Worm (Caenorhabditis elegans) whole organism, L3 larva: ENCODE data around the gene srh-24.
A peak's percentile ranks its signal among the peaks of the same experiment; 100 is the strongest.

Experiments used
- R02D3.7 ChIP-seq: fragments of 150-350 bp; optimal IDR thresholded peaks from 2 replicates; lab custom pipeline; 2014; ENCODE audit warnings: missing biosample characterization, missing genetic modification characterization
- ZK546.5 ChIP-seq: sonication (generic microtip); optimal IDR thresholded peaks from 2 replicates; lab custom pipeline; 2017; ENCODE audit warnings: missing biosample characterization, missing genetic modification characterization
- ama-1 ChIP-seq: fragments of 150-350 bp; optimal IDR thresholded peaks from 2 replicates; lab custom pipeline; 2018
- ceh-16 ChIP-seq: sonication (generic microtip); optimal IDR thresholded peaks from 2 replicates; lab custom pipeline; 2017; ENCODE audit warnings: missing biosample characterization, missing genetic modification characterization
- ceh-28 ChIP-seq: fragments of 150-350 bp; optimal IDR thresholded peaks from 2 replicates; lab custom pipeline; 2014; ENCODE audit warnings: missing biosample characterization, missing genetic modification reagents, missing genetic modification characterization
- ceh-82 ChIP-seq: fragments of 150-350 bp; optimal IDR thresholded peaks from 2 replicates; lab custom pipeline; 2014; ENCODE audit warnings: missing biosample characterization, missing genetic modification characterization
- ceh-9 ChIP-seq: sonication (generic microtip); optimal IDR thresholded peaks from 2 replicates; lab custom pipeline; 2018; ENCODE audit warnings: missing biosample characterization, missing genetic modification characterization
- daf-12 ChIP-seq: fragments of 150-350 bp; optimal IDR thresholded peaks from 2 replicates; lab custom pipeline; 2014; ENCODE audit warnings: missing biosample characterization, missing genetic modification reagents, missing genetic modification characterization
- egl-5 ChIP-seq: fragments of 150-350 bp; optimal IDR thresholded peaks from 2 replicates; lab custom pipeline; 2017; ENCODE audit warnings: missing biosample characterization, missing genetic modification reagents, missing genetic modification characterization, inconsistent platforms
- elt-2 ChIP-seq: sonication (generic microtip); optimal IDR thresholded peaks from 2 replicates; lab custom pipeline; 2016; ENCODE audit warnings: missing genetic modification reagents, mild to moderate bottlenecking, missing genetic modification characterization, missing compliant biosample characterization
- elt-3 ChIP-seq, 3 experiments: fragments of 150-350 bp in 1 of 3; sonication (generic microtip) in 2 of 3; optimal IDR thresholded peaks; 2 replicates in 2 of 3; 4 replicates in 1 of 3; lab custom pipeline; 2014 to 2017; ENCODE audit warnings: missing biosample characterization in 3 of 3, missing genetic modification characterization in 3 of 3
- fkh-2 ChIP-seq: fragments of 150-350 bp; optimal IDR thresholded peaks from 2 replicates; lab custom pipeline; 2014; ENCODE audit warnings: missing biosample characterization, missing genetic modification reagents, missing genetic modification characterization
- hmg-11 ChIP-seq: sonication (generic microtip); optimal IDR thresholded peaks from 2 replicates; lab custom pipeline; 2016; ENCODE audit warnings: missing genetic modification characterization, missing compliant biosample characterization
- jun-1 ChIP-seq: fragments of 150-350 bp; optimal IDR thresholded peaks from 2 replicates; lab custom pipeline; 2014; ENCODE audit warnings: missing biosample characterization, missing genetic modification reagents, missing genetic modification characterization
- lin-15B ChIP-seq: fragments of 150-350 bp; optimal IDR thresholded peaks from 2 replicates; lab custom pipeline; 2014; ENCODE audit warnings: missing biosample characterization, missing genetic modification characterization
- lin-39 ChIP-seq: fragments of 150-350 bp; optimal IDR thresholded peaks from 2 replicates; lab custom pipeline; 2018; ENCODE audit warnings: missing biosample characterization, missing genetic modification reagents, missing genetic modification characterization
- lsy-12 ChIP-seq: sonication (generic microtip); optimal IDR thresholded peaks from 2 replicates; lab custom pipeline; 2016; ENCODE audit warnings: mild to moderate bottlenecking, missing genetic modification characterization, missing compliant biosample characterization
- mdl-1 ChIP-seq: fragments of 150-350 bp; optimal IDR thresholded peaks from 2 replicates; lab custom pipeline; 2014; ENCODE audit warnings: missing biosample characterization, missing genetic modification characterization
- nfya-1 ChIP-seq: sonication (generic microtip); optimal IDR thresholded peaks from 2 replicates; lab custom pipeline; 2017; ENCODE audit warnings: missing genetic modification characterization, mild to moderate bottlenecking, missing compliant biosample characterization, antibody characterized with exemption, moderate library complexity; ENCODE audit not compliant: insufficient read depth
- nhr-11 ChIP-seq: fragments of 150-350 bp; optimal IDR thresholded peaks from 2 replicates; lab custom pipeline; 2014; ENCODE audit warnings: missing biosample characterization, missing genetic modification characterization
- nhr-12 ChIP-seq: fragments of 150-350 bp; optimal IDR thresholded peaks from 2 replicates; lab custom pipeline; 2014; ENCODE audit warnings: missing biosample characterization, missing genetic modification characterization
- nhr-23 ChIP-seq: fragments of 150-350 bp; optimal IDR thresholded peaks from 2 replicates; lab custom pipeline; 2014; ENCODE audit warnings: missing biosample characterization, missing genetic modification reagents, missing genetic modification characterization
- nhr-25 ChIP-seq: sonication (generic microtip); optimal IDR thresholded peaks from 2 replicates; lab custom pipeline; 2017; ENCODE audit warnings: missing biosample characterization, missing genetic modification characterization
- nhr-43 ChIP-seq: sonication (generic microtip); optimal IDR thresholded peaks from 2 replicates; lab custom pipeline; 2016; ENCODE audit warnings: mild to moderate bottlenecking, missing genetic modification characterization, missing compliant biosample characterization; ENCODE audit not compliant: poor library complexity, severe bottlenecking
- nhr-67 ChIP-seq: fragments of 150-350 bp; optimal IDR thresholded peaks from 2 replicates; lab custom pipeline; 2014; ENCODE audit warnings: missing biosample characterization, missing genetic modification characterization
- nhr-76 ChIP-seq: fragments of 150-350 bp; sonication (generic microtip); optimal IDR thresholded peaks from 5 replicates; lab custom pipeline; 2014; ENCODE audit warnings: missing biosample characterization, missing genetic modification characterization
- nhr-77 ChIP-seq: fragments of 150-350 bp; optimal IDR thresholded peaks from 2 replicates; lab custom pipeline; 2014; ENCODE audit warnings: missing biosample characterization, missing genetic modification characterization
- pha-4 ChIP-seq: fragments of 150-350 bp; optimal IDR thresholded peaks from 2 replicates; lab custom pipeline; 2014; ENCODE audit warnings: missing biosample characterization, missing genetic modification reagents, missing genetic modification characterization
- pqm-1 ChIP-seq: fragments of 150-350 bp; optimal IDR thresholded peaks from 2 replicates; lab custom pipeline; 2017; ENCODE audit warnings: missing biosample characterization, missing genetic modification characterization, inconsistent platforms
- sea-2 ChIP-seq: fragments of 150-350 bp; sonication (generic microtip); optimal IDR thresholded peaks from 4 replicates; lab custom pipeline; 2014; ENCODE audit warnings: missing biosample characterization, missing genetic modification reagents, missing genetic modification characterization
- skn-1 ChIP-seq: fragments of 150-350 bp; optimal IDR thresholded peaks from 2 replicates; lab custom pipeline; 2014; ENCODE audit warnings: missing biosample characterization, missing genetic modification characterization
- tbx-2 ChIP-seq: sonication (generic microtip); optimal IDR thresholded peaks from 2 replicates; lab custom pipeline; 2016; ENCODE audit warnings: mild to moderate bottlenecking, missing genetic modification characterization, missing compliant biosample characterization
- unc-39 ChIP-seq: sonication (generic microtip); optimal IDR thresholded peaks from 4 replicates; lab custom pipeline; 2017; ENCODE audit warnings: missing biosample characterization, missing genetic modification characterization
- unc-62 ChIP-seq: fragments of 150-350 bp; sonication (generic microtip); optimal IDR thresholded peaks from 4 replicates; lab custom pipeline; 2014; ENCODE audit warnings: missing biosample characterization, missing genetic modification reagents, missing genetic modification characterization
- zag-1 ChIP-seq: fragments of 150-350 bp; optimal IDR thresholded peaks from 2 replicates; lab custom pipeline; 2014; ENCODE audit warnings: missing biosample characterization, missing genetic modification characterization
- ztf-11 ChIP-seq: fragments of 150-350 bp; optimal IDR thresholded peaks from 2 replicates; lab custom pipeline; 2014; ENCODE audit warnings: missing biosample characterization, missing genetic modification characterization
- ztf-4 ChIP-seq: fragments of 150-350 bp; optimal IDR thresholded peaks from 2 replicates; lab custom pipeline; 2014; ENCODE audit warnings: missing biosample characterization, missing genetic modification characterization

The srh-24 gene

ce11 chrV:13960916-13961315 is at the start of gene srh-24:
Gene srh-24 (minus strand): TSS chrV:13961016.
- TF ChIP-seq ZK546.5 (tag; lab: Kevin White, UChicago) (no peak), R02D3.7 (tag; lab: Kevin White, UChicago) (no peak), lin-39 (tag; lab: Kevin White, UChicago) (no peak), nhr-43 (no peak), ceh-9 (no peak), nhr-11 (tag; lab: Kevin White, UChicago) (no peak), lsy-12 (tag; lab: Kevin White, UChicago) (no peak), nhr-77 (tag; lab: Kevin White, UChicago) (no peak), jun-1 (tag; lab: Kevin White, UChicago) (no peak), ceh-82 (no peak), tbx-2 (tag; lab: Kevin White, UChicago) (no peak), mdl-1 (tag; lab: Kevin White, UChicago) (no peak)

ce11 chrV:14010021-14010420 is 49.2 kb upstream of the srh-24 start:
- no peak for TF ChIP-seq pqm-1 (tag; lab: Kevin White, UChicago)

ce11 chrV:14008353-14008859 is 47.6 kb upstream of the srh-24 start:
- TF ChIP-seq nhr-43 (peak; percentile 53), elt-3 (tag; optimal IDR thresholded peaks at IDR 0.05; lab: Kevin White, UChicago) (no peak), nfya-1 (peak; percentile 47), elt-2 (peak; percentile 51), ceh-28 (tag; lab: Kevin White, UChicago) (peak; percentile 38), ama-1 (peak; percentile 21), unc-62 (GFP tag; lab: Kevin White, UChicago) (no peak), nhr-23 (tag; lab: Kevin White, UChicago) (peak; percentile 7), nhr-12 (tag; lab: Kevin White, UChicago) (no peak), ztf-11 (no peak), lsy-12 (tag; lab: Kevin White, UChicago) (peak; percentile 56), zag-1 (no peak), nhr-25 (tag; lab: Kevin White, UChicago) (peak; percentile 71), ztf-4 (peak; percentile 24), hmg-11 (peak; percentile 33)

ce11 chrV:14006819-14007218 is 46.0 kb upstream of the srh-24 start:
- TF ChIP-seq unc-62 (GFP tag; lab: Kevin White, UChicago) (no peak), ceh-16 (tag; lab: Kevin White, UChicago) (no peak), nfya-1 (peak; percentile 70), skn-1 (tag; lab: Kevin White, UChicago) (no peak), elt-3 (tag; optimal IDR thresholded peaks at IDR 0.05; lab: Kevin White, UChicago) (no peak), nhr-25 (tag; lab: Kevin White, UChicago) (no peak), nhr-77 (tag; lab: Kevin White, UChicago) (no peak), jun-1 (tag; lab: Kevin White, UChicago) (no peak), lsy-12 (tag; lab: Kevin White, UChicago) (no peak), elt-2 (no peak), nhr-43 (no peak), nhr-23 (tag; lab: Kevin White, UChicago) (no peak), zag-1 (no peak), ZK546.5 (tag; lab: Kevin White, UChicago) (no peak), nhr-67 (tag; lab: Kevin White, UChicago) (no peak), lin-15B (tag; lab: Kevin White, UChicago) (peak; percentile 19), ama-1 (no peak), pha-4 (tag; lab: Kevin White, UChicago) (no peak), ztf-11 (no peak), fkh-2 (tag; lab: Kevin White, UChicago) (no peak), nhr-11 (tag; lab: Kevin White, UChicago) (no peak), lin-39 (tag; lab: Kevin White, UChicago) (peak; percentile 4), ceh-82 (no peak), R02D3.7 (tag; lab: Kevin White, UChicago) (no peak), egl-5 (tag; lab: Kevin White, UChicago) (no peak), hmg-11 (peak; percentile 62), nhr-76 (tag; lab: Kevin White, UChicago) (no peak)
- TF ChIP-seq, all 47 proteins: peak for 4

- TF ChIP-seq nhr-11 (tag; lab: Kevin White, UChicago), result no peak
- TF ChIP-seq sea-2 (GFP tag; lab: Kevin White, UChicago), result no peak
- TF ChIP-seq ceh-16 (tag; lab: Kevin White, UChicago), result no peak
- no peak for TF ChIP-seq zag-1
- no peak for TF ChIP-seq lsy-12 (tag; lab: Kevin White, UChicago)
- TF ChIP-seq daf-12, result no peak
- TF ChIP-seq nhr-67 (tag; lab: Kevin White, UChicago), result no peak
- TF ChIP-seq nhr-77 (tag; lab: Kevin White, UChicago), result no peak
- TF ChIP-seq elt-2, result no peak
- no peak for TF ChIP-seq elt-3 (tag; optimal IDR thresholded peaks at IDR 0.05; lab: Kevin White, UChicago)
- no peak for TF ChIP-seq unc-39 (tag; lab: Kevin White, UChicago)
- TF ChIP-seq skn-1 (tag; lab: Kevin White, UChicago), result no peak
- TF ChIP-seq ceh-82, result no peak
- TF ChIP-seq, all 47 proteins: peak for 0
Measured at ce11 chrV:14005812-14006211, 45.0 kb upstream of the srh-24 start, which contains the start of gene ric-7. Gene ric-7 (minus strand): TSS chrV:14005912.
